Fruit fly (Drosophila melanogaster): Measurements from ENCODE around the gene Ibf2.

DNA sequence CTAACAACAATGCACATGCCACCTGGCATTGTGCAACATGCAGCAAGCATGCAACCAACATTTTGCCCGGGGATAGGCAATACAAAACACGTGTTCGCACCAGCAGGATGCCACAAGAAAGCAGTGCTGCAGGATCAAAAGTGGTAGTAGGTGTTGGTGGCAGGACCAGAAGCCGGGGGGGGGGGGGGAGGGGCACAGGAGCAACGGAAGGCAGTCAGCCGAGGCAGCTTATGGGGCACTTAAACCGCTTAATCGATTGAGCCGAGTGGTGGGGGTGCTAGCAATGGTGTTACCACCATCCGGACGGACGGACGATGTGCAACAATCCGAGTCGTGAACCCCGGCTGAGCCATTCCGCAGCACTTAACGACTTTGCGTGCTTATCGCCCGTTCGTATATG, 38.9 kb upstream of the Ibf2 start:
- no peak for TF ChIP-seq pan (optimal IDR thresholded peaks at IDR 0.05)
- TF ChIP-seq CG8478 (optimal IDR thresholded peaks at IDR 0.05): no peak
- TF ChIP-seq psq (optimal IDR thresholded peaks at IDR 0.05): no peak
- TF ChIP-seq Dll (optimal IDR thresholded peaks at IDR 0.05): no peak
- no peak for TF ChIP-seq EcR (GFP tag; optimal IDR thresholded peaks at IDR 0.05)
- no peak for TF ChIP-seq usp (GFP tag; optimal IDR thresholded peaks at IDR 0.05)
